Fruit fly (Drosophila melanogaster): ENCODE measurements around the gene CG46306.

The CG46306 gene

dm6 chrX:16803299-16803698, 32.0 kb downstream of the CG46306 start, which contains the start of the genes Rai1 and CG13005 (continued):
- no peak for TF ChIP-seq Pdp1 (GFP tag; optimal IDR thresholded peaks at IDR 0.05)
- peak; percentile 53 for TF ChIP-seq pzg (GFP tag; optimal IDR thresholded peaks at IDR 0.05)
- TF ChIP-seq trem (tag; optimal IDR thresholded peaks at IDR 0.05): peak; percentile 34
- no peak for TF ChIP-seq ro (GFP tag; IDR thresholded peaks at IDR 0.05)
- TF ChIP-seq Doc3 (GFP tag; IDR thresholded peaks at IDR 0.05; ENCODE audit: partially characterized antibody): peak; percentile 84
- peak; percentile 79 for TF ChIP-seq CG34224 (GFP tag; IDR thresholded peaks at IDR 0.05; ENCODE audit: partially characterized antibody)
- peak; percentile 89 for TF ChIP-seq Dll (GFP tag; IDR thresholded peaks at IDR 0.05; ENCODE audit: partially characterized antibody)
- TF ChIP-seq lola (GFP tag; optimal IDR thresholded peaks at IDR 0.05): no peak
- TF ChIP-seq Sry-δ (GFP tag; optimal IDR thresholded peaks at IDR 0.05): peak; percentile 88
- no peak for TF ChIP-seq HLH3B (GFP tag; IDR thresholded peaks at IDR 0.05)
- no peak for TF ChIP-seq twi (tag; optimal IDR thresholded peaks at IDR 0.05)
- TF ChIP-seq Abd-B (GFP tag; optimal IDR thresholded peaks at IDR 0.05): no peak
- TF ChIP-seq Mes4 (GFP tag; optimal IDR thresholded peaks at IDR 0.05): no peak
- no peak for TF ChIP-seq C15 (GFP tag; IDR thresholded peaks at IDR 0.05)
- no peak for TF ChIP-seq aop (GFP tag; IDR thresholded peaks at IDR 0.05)
- peak; percentile 86; the same call in 2 of the 3 replicates for TF ChIP-seq CG6791 (GFP tag; IDR thresholded peaks at IDR 0.05; ENCODE audit: partially characterized antibody)
- no peak for TF ChIP-seq CG31365 (tag; optimal IDR thresholded peaks at IDR 0.05)
- peak; percentile 67; the same call in 1 of the 2 replicates for TF ChIP-seq CG42726 (GFP tag; IDR thresholded peaks at IDR 0.05; ENCODE audit: partially characterized antibody)
- peak; percentile 53 for TF ChIP-seq CG13624 (GFP tag; optimal IDR thresholded peaks at IDR 0.05)
- TF ChIP-seq hbn (GFP tag; IDR thresholded peaks at IDR 0.05; ENCODE audit: partially characterized antibody): peak; percentile 80
- TF ChIP-seq tap (tag; optimal IDR thresholded peaks at IDR 0.05): no peak
- TF ChIP-seq Sox102F (GFP tag; optimal IDR thresholded peaks at IDR 0.05): no peak
- peak; percentile 30 for TF ChIP-seq gro (GFP tag; optimal IDR thresholded peaks at IDR 0.05)
- peak; percentile 53; the same call in 1 of the 3 replicates for TF ChIP-seq CG7357 (GFP tag; IDR thresholded peaks at IDR 0.05)
- peak; percentile 63 for TF ChIP-seq gfzf (GFP tag; optimal IDR thresholded peaks at IDR 0.05)
- no peak for TF ChIP-seq ham (GFP tag; IDR thresholded peaks at IDR 0.05)
- no peak for TF ChIP-seq CG8388 (GFP tag; optimal IDR thresholded peaks at IDR 0.05)
- peak; percentile 29 for TF ChIP-seq CG14710 (tag; optimal IDR thresholded peaks at IDR 0.05)
- TF ChIP-seq ftz-f1 (GFP tag; optimal IDR thresholded peaks at IDR 0.05): peak; percentile 95
- TF ChIP-seq CG13287 (GFP tag; IDR thresholded peaks at IDR 0.05; ENCODE audit: partially characterized antibody): peak; percentile 89
- peak; percentile 26 for TF ChIP-seq Sin3A (optimal IDR thresholded peaks at IDR 0.05)
- TF ChIP-seq MBD-R2 (GFP tag; IDR thresholded peaks at IDR 0.05): peak; percentile 8
- peak; percentile 63 for TF ChIP-seq Med (GFP tag)
- no peak for TF ChIP-seq Six4 (GFP tag; optimal IDR thresholded peaks at IDR 0.05)
- peak; percentile 47 for TF ChIP-seq CoRest (tag; optimal IDR thresholded peaks at IDR 0.05)
- TF ChIP-seq CG9437 (GFP tag; optimal IDR thresholded peaks at IDR 0.05): no peak
- TF ChIP-seq usp (GFP tag; optimal IDR thresholded peaks at IDR 0.05): no peak
- TF ChIP-seq ab (GFP tag; optimal IDR thresholded peaks at IDR 0.05): no peak
- peak; percentile 72 for TF ChIP-seq nerfin-2 (GFP tag; IDR thresholded peaks at IDR 0.05; ENCODE audit: partially characterized antibody)
- TF ChIP-seq CG10267 (tag; optimal IDR thresholded peaks at IDR 0.05): peak; percentile 3
- TF ChIP-seq Stat92E (GFP tag; optimal IDR thresholded peaks at IDR 0.05): peak in 1 of 3 experiments; percentile 55
- TF ChIP-seq CG7745 (tag; optimal IDR thresholded peaks at IDR 0.05): no peak
- peak; percentile 15 for TF ChIP-seq Myb (GFP tag; optimal IDR thresholded peaks at IDR 0.05)
- no peak for TF ChIP-seq CG16779 (GFP tag; IDR thresholded peaks at IDR 0.05)
- TF ChIP-seq vnd (GFP tag; IDR thresholded peaks at IDR 0.05; ENCODE audit: partially characterized antibody): peak; percentile 83
- no peak for TF ChIP-seq CG4424 (GFP tag; optimal IDR thresholded peaks at IDR 0.05)
- peak; percentile 80 for TF ChIP-seq CG16813 (GFP tag; IDR thresholded peaks at IDR 0.05; ENCODE audit: partially characterized antibody)
- no peak for TF ChIP-seq CG4404 (GFP tag; IDR thresholded peaks at IDR 0.05)
- TF ChIP-seq lmd (GFP tag; IDR thresholded peaks at IDR 0.05): no peak
- peak; percentile 79 for TF ChIP-seq CG2129 (GFP tag; IDR thresholded peaks at IDR 0.05; ENCODE audit: partially characterized antibody)

All from whole organism, embryonic.